Worm (Caenorhabditis elegans) whole organism, L3 larva: Measurements from ENCODE around the gene ZK180.7.

ENCODE experiments used
- ceh-9 ChIP-seq: sonication (generic microtip); optimal IDR thresholded peaks from 2 replicates; lab custom pipeline; 2018; ENCODE audit warnings: missing biosample characterization, missing genetic modification characterization
- egl-5 ChIP-seq: fragments of 150-350 bp; optimal IDR thresholded peaks from 2 replicates; lab custom pipeline; 2017; ENCODE audit warnings: missing biosample characterization, missing genetic modification reagents, missing genetic modification characterization, inconsistent platforms
- elt-1 ChIP-seq: fragments of 150-350 bp; optimal IDR thresholded peaks from 2 replicates; lab custom pipeline; 2014; ENCODE audit warnings: missing biosample characterization, missing genetic modification characterization
- elt-2 ChIP-seq: sonication (generic microtip); optimal IDR thresholded peaks from 2 replicates; lab custom pipeline; 2016; ENCODE audit warnings: missing genetic modification reagents, mild to moderate bottlenecking, missing genetic modification characterization, missing compliant biosample characterization
- nhr-237 ChIP-seq: fragments of 150-350 bp; optimal IDR thresholded peaks from 2 replicates; lab custom pipeline; 2014; ENCODE audit warnings: missing biosample characterization, missing genetic modification characterization
- nhr-76 ChIP-seq: fragments of 150-350 bp; sonication (generic microtip); optimal IDR thresholded peaks from 5 replicates; lab custom pipeline; 2014; ENCODE audit warnings: missing biosample characterization, missing genetic modification characterization
- pqm-1 ChIP-seq: fragments of 150-350 bp; optimal IDR thresholded peaks from 2 replicates; lab custom pipeline; 2017; ENCODE audit warnings: missing biosample characterization, missing genetic modification characterization, inconsistent platforms
- sea-2 ChIP-seq: fragments of 150-350 bp; sonication (generic microtip); optimal IDR thresholded peaks from 4 replicates; lab custom pipeline; 2014; ENCODE audit warnings: missing biosample characterization, missing genetic modification reagents, missing genetic modification characterization
- unc-62 ChIP-seq: fragments of 150-350 bp; sonication (generic microtip); optimal IDR thresholded peaks from 4 replicates; lab custom pipeline; 2014; ENCODE audit warnings: missing biosample characterization, missing genetic modification reagents, missing genetic modification characterization
- zag-1 ChIP-seq: fragments of 150-350 bp; optimal IDR thresholded peaks from 2 replicates; lab custom pipeline; 2014; ENCODE audit warnings: missing biosample characterization, missing genetic modification characterization

ce11 chrIV:4486738-4487137 lies 3.6 kb upstream of the ZK180.7 start, which contains the start of gene trx-3:
- TF ChIP-seq pqm-1 (tag; lab: Kevin White, UChicago) (peak; percentile 86), elt-2 (tag; lab: Kevin White, UChicago) (peak; percentile 82), zag-1 (tag; lab: Kevin White, UChicago) (no peak), elt-1 (tag; lab: Kevin White, UChicago) (no peak), ceh-9 (tag; lab: Kevin White, UChicago) (no peak), egl-5 (tag; lab: Kevin White, UChicago) (no peak), nhr-237 (no peak), nhr-76 (tag; lab: Kevin White, UChicago) (no peak), unc-62 (no peak), sea-2 (no peak)
